Fruit fly (Drosophila melanogaster) whole organism, embryonic: Measurements from ENCODE around the gene MESK4.

Experiments used
- CG12299 ChIP-seq: fragments of 200-800 bp; sonication (Bioruptor generic); optimal IDR thresholded peaks from 2 replicates; lab custom pipeline; 2018; ENCODE audit warnings: missing biosample characterization, mild to moderate bottlenecking, missing genetic modification characterization
- CG12659 ChIP-seq: fragments of 200-800 bp; sonication (Bioruptor generic); optimal IDR thresholded peaks from 3 replicates; lab custom pipeline; 2017; ENCODE audit warnings: mild to moderate bottlenecking, missing biosample characterization, missing genetic modification reagents, missing genetic modification characterization
- CG2116 ChIP-seq: fragments of 200-800 bp; sonication (Bioruptor generic); optimal IDR thresholded peaks from 3 replicates; lab custom pipeline; 2018; ENCODE audit warnings: missing biosample characterization, mild to moderate bottlenecking, missing genetic modification characterization
- CG7357 ChIP-seq: fragments of 200-800 bp; sonication (Bioruptor generic); IDR thresholded peaks from 3 replicates; pipeline ENCODE4 v1.3.6; 2022; ENCODE audit warnings: missing biosample characterization, missing genetic modification characterization
- CG9876 ChIP-seq: fragments of 200-800 bp; sonication (Bioruptor generic); optimal IDR thresholded peaks from 2 replicates; lab custom pipeline; 2016; ENCODE audit warnings: missing biosample characterization, missing genetic modification characterization
- Hr78 ChIP-seq, 2 experiments: fragments of 200-800 bp in 1 of 2; fragments of >200 bp in 1 of 2; sonication (Bioruptor generic) in 1 of 2; optimal IDR thresholded peaks; 2 replicates each; lab custom pipeline; 2017 to 2019; ENCODE audit warnings: missing biosample characterization in 2 of 2, missing genetic modification characterization in 2 of 2, mild to moderate bottlenecking in 1 of 2, moderate library complexity in 1 of 2
- Oli ChIP-seq: fragments of 200-800 bp; sonication (Bioruptor generic); optimal IDR thresholded peaks from 2 replicates; lab custom pipeline; 2018; ENCODE audit warnings: missing biosample characterization, mild to moderate bottlenecking, missing genetic modification characterization, moderate library complexity
- Sin3A ChIP-seq: fragments of >200 bp; optimal IDR thresholded peaks from 2 replicates; lab custom pipeline; 2018
- Xbp1 ChIP-seq: fragments of 200-800 bp; sonication (Bioruptor generic); optimal IDR thresholded peaks from 3 replicates; lab custom pipeline; 2016; ENCODE audit warnings: missing biosample characterization, mild to moderate bottlenecking, missing genetic modification characterization
- ap ChIP-seq: fragments of 200-800 bp; sonication (Bioruptor generic); IDR thresholded peaks from 2 replicates; pipeline ENCODE4 v1.3.6; 2022; ENCODE audit warnings: missing biosample characterization, missing genetic modification characterization
- slp2 ChIP-seq: fragments of 200-800 bp; sonication (Bioruptor generic); optimal IDR thresholded peaks from 2 replicates; lab custom pipeline; 2016; ENCODE audit warnings: missing biosample characterization, missing genetic modification characterization
- tgo ChIP-seq: fragments of 200-800 bp; sonication (Bioruptor generic); IDR thresholded peaks from 3 replicates; pipeline ENCODE4 v1.3.6; 2022; ENCODE audit warnings: missing biosample characterization, missing genetic modification characterization

DNA sequence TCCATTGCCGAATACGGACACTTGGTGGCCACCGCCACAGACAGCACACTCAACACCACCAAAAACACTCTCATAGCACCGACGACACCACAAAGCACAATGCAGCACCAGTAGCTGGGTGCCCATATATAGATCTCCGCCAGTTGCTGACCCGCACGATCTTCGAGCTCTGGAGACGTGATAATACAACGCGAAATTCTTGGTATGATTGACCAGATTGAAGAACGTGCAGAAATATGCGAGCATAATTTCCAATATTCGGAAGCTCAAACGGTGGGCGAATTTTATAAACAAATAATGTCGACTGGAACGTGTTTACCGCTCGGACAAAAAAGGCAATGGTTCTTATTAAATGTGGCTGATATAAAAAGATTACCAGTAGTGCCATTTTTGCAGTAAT, 47.3 kb downstream of the MESK4 start, which contains the start of gene CG4009:
- TF ChIP-seq CG12659 (GFP tag; lab: Kevin White, UChicago) (no peak), CG9876 (no peak), Oli (tag; lab: Kevin White, UChicago) (no peak), ap (GFP tag; lab: Robert Waterston, UW) (no peak), slp2 (GFP tag; lab: Kevin White, UChicago) (no peak), CG12299 (tag; lab: Kevin White, UChicago) (no peak), Sin3A (lab: Kevin White, UChicago) (no peak), CG2116 (GFP tag; lab: Kevin White, UChicago) (no peak), tgo (GFP tag; lab: Robert Waterston, UW) (no peak), CG7357 (no peak), Hr78 (GFP tag; optimal IDR thresholded peaks at IDR 0.05; lab: Kevin White, UChicago) (no peak), Xbp1 (no peak)
